Worm (Caenorhabditis elegans) whole organism, midembryonic: Measurements from ENCODE around the gene F15D4.6.

Experiments used
- T22C8.4 ChIP-seq: fragments of 200-800 bp; sonication (Bioruptor generic); IDR thresholded peaks from 2 replicates; pipeline ENCODE4 v1.3.6; 2022; ENCODE audit warnings: missing genetic modification characterization, missing compliant biosample characterization
- flt-1 ChIP-seq: fragments of 200-800 bp; sonication (Bioruptor generic); IDR thresholded peaks from 2 replicates; pipeline ENCODE4 v1.3.6; 2022; ENCODE audit warnings: missing genetic modification characterization, missing compliant biosample characterization
- med-1 ChIP-seq: sonication (generic microtip); optimal IDR thresholded peaks from 2 replicates; lab custom pipeline; 2017; ENCODE audit warnings: missing genetic modification characterization, mild to moderate bottlenecking, missing compliant biosample characterization, antibody characterized with exemption, missing genetic modification reagents; ENCODE audit not compliant: insufficient read depth
- ref-1 ChIP-seq: fragments of 200-800 bp; sonication (Bioruptor generic); conservative IDR thresholded peaks from 2 replicates; pipeline ENCODE4 v1.3.6; 2022; ENCODE audit warnings: missing genetic modification reagents, missing genetic modification characterization, missing compliant biosample characterization
- tab-1 ChIP-seq: fragments of 200-800 bp; sonication (Bioruptor generic); IDR thresholded peaks from 2 replicates; pipeline ENCODE4 v1.3.6; 2022; ENCODE audit warnings: missing genetic modification characterization, missing compliant biosample characterization
- ztf-23 ChIP-seq: fragments of 200-800 bp; sonication (Bioruptor generic); IDR thresholded peaks from 2 replicates; pipeline ENCODE4 v1.3.6; 2022; ENCODE audit warnings: missing genetic modification reagents, missing genetic modification characterization, missing compliant biosample characterization

DNA sequence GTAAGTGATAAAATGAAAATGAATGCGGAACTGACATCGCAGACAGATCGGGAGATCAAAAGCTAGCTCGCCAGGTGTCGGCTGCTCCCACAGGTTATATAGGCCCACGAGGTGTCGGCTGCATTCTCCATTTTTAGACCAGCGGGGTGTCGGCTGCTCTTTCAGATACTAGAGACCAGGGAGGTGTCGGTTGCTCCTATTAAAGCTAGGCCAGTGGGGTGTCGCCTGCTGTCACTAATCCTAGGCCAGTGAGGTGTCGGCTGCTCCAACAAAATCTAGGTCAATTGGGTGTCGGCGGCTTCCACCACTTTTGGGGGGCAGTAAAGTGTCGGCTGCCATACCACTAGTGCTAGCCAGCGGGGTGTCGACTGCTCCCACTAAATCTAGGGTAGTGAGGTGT, 40.9 kb downstream of the F15D4.6 start:
- no peak for TF ChIP-seq T22C8.4 (GFP tag; lab: Robert Waterston, UW)
- TF ChIP-seq flt-1 = no peak
- no peak for TF ChIP-seq med-1 (GFP tag; lab: Kevin White, UChicago)
- TF ChIP-seq ref-1 (GFP tag; lab: Robert Waterston, UW) = no peak; the same call in 1 of the 2 replicates
- 0 out of 2 replicates have a peak, but pooled peaks have one; percentile 17 for TF ChIP-seq tab-1 (GFP tag; lab: Robert Waterston, UW)
- no peak for TF ChIP-seq ztf-23 (GFP tag; lab: Robert Waterston, UW)
